Worm (Caenorhabditis elegans): ENCODE results near the gene fbxc-40.

DNA sequence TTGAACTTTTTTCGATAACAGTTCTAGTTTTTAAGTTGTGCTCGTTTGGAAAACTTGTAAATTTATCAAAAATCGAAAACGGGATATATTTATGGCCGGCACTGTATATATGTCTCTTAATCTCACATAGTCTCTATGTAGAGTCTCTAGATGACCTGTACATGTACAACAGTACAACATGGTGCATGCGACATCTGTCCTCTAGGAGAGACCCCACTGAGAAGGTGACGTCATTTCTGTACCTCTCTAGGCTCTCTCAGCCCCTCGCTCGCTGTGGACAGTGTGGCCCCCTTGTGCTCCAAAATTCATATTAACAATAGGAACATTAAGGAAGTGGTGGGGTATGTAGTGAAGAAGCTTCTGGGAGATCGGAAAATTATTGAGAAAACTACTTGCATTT lies 48.5 kb upstream of the fbxc-40 start:
- TF ChIP-seq C34F6.9 (tag; optimal IDR thresholded peaks at IDR 0.05) (no peak), unc-62 (GFP tag; optimal IDR thresholded peaks at IDR 0.05) (no peak), mdl-1 (tag; optimal IDR thresholded peaks at IDR 0.05) (no peak), ama-1 (optimal IDR thresholded peaks at IDR 0.05) (no peak), alr-1 (tag; optimal IDR thresholded peaks at IDR 0.05) (no peak), zag-1 (tag; optimal IDR thresholded peaks at IDR 0.05) (no peak), nhr-237 (tag; optimal IDR thresholded peaks at IDR 0.05) (no peak), nhr-23 (tag; optimal IDR thresholded peaks at IDR 0.05) (no peak), ZK546.5 (tag; optimal IDR thresholded peaks at IDR 0.05) (no peak), ztf-4 (tag; optimal IDR thresholded peaks at IDR 0.05) (no peak), skn-1 (tag; optimal IDR thresholded peaks at IDR 0.05) (no peak), egl-27 (tag; optimal IDR thresholded peaks at IDR 0.05) (no peak), lin-39 (tag; optimal IDR thresholded peaks at IDR 0.05) (no peak)

Measured in whole organism, L2 larva.